Fruit fly (Drosophila melanogaster): Measurements from ENCODE around the gene CG5958.

DNA sequence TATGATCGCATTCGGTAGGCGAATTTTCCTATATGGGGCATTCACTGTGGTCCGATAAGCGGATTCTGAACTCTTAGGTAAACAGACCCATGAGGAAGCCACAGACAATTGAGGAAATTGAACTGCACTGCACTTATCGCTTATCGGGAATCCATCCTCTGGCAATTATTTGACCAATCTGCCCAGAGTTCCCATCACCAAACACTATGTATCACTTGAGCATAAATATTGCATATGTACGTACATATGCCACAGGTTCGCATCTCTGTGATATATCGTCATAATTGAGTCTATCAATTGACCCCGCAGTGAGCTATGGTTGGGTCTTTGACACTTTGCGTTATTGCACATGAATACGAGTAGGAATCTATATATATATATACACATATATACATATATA lies 15.1 kb upstream of the CG5958 start:
- no peak for TF ChIP-seq bab1 (GFP tag; optimal IDR thresholded peaks at IDR 0.05)
- no peak for TF ChIP-seq CG1620 (GFP tag; optimal IDR thresholded peaks at IDR 0.05)
- no peak for TF ChIP-seq kay (GFP tag; ENCODE audit: borderline replicate concordance)
- TF ChIP-seq CG14711 (tag; optimal IDR thresholded peaks at IDR 0.05) = no peak
